Worm (Caenorhabditis elegans) whole organism, young adult: ENCODE measurements around the gene C34C12.7.

ENCODE experiments used
- B0336.3 ChIP-seq: fragments of 200-800 bp; sonication (Bioruptor generic); IDR thresholded peaks from 2 replicates; pipeline ENCODE4 v1.3.6; 2022; ENCODE audit warnings: missing genetic modification characterization, missing compliant biosample characterization
- C06A6.2 ChIP-seq: fragments of 200-800 bp; sonication (Bioruptor generic); conservative IDR thresholded peaks from 2 replicates; pipeline ENCODE4 v1.3.6; 2022; ENCODE audit warnings: missing genetic modification characterization, missing compliant biosample characterization
- C17E4.6 ChIP-seq: fragments of 200-800 bp; sonication (Bioruptor generic); IDR thresholded peaks from 2 replicates; pipeline ENCODE4 v1.3.6; 2022; ENCODE audit warnings: missing genetic modification reagents, missing genetic modification characterization, missing compliant biosample characterization
- F10E7.11 ChIP-seq: sonication (generic microtip); optimal IDR thresholded peaks from 2 replicates; lab custom pipeline; 2017; ENCODE audit warnings: mild to moderate bottlenecking, missing genetic modification characterization, moderate library complexity, missing compliant biosample characterization
- F33H1.4 ChIP-seq: fragments of 200-800 bp; sonication (Bioruptor generic); IDR thresholded peaks from 2 replicates; pipeline ENCODE4 v1.3.6; 2022; ENCODE audit warnings: missing genetic modification reagents, missing genetic modification characterization, missing compliant biosample characterization
- F37B4.10 ChIP-seq: fragments of 200-800 bp; sonication (Bioruptor generic); IDR thresholded peaks from 2 replicates; pipeline ENCODE4 v1.3.6; 2022; ENCODE audit warnings: missing genetic modification characterization, missing compliant biosample characterization
- F39B2.1 ChIP-seq: fragments of 200-800 bp; sonication (Bioruptor generic); IDR thresholded peaks from 2 replicates; pipeline ENCODE4 v1.3.6; 2022; ENCODE audit warnings: missing genetic modification reagents, missing genetic modification characterization, missing compliant biosample characterization
- F49E8.2 ChIP-seq: sonication (generic microtip); optimal IDR thresholded peaks from 3 replicates; lab custom pipeline; 2017; ENCODE audit warnings: missing genetic modification characterization, mild to moderate bottlenecking, missing compliant biosample characterization, antibody characterized with exemption, moderate library complexity; ENCODE audit not compliant: insufficient read depth
- K11D2.4 ChIP-seq: fragments of 200-800 bp; sonication (Bioruptor generic); IDR thresholded peaks from 2 replicates; pipeline ENCODE4 v1.3.6; 2022; ENCODE audit warnings: missing genetic modification reagents, missing genetic modification characterization, missing compliant biosample characterization
- K12H6.12 ChIP-seq: fragments of 200-800 bp; sonication (Bioruptor generic); optimal IDR thresholded peaks from 2 replicates; lab custom pipeline; 2018; ENCODE audit warnings: mild to moderate bottlenecking, missing genetic modification characterization, missing compliant biosample characterization
- T26A5.8 ChIP-seq: sonication (generic microtip); optimal IDR thresholded peaks from 2 replicates; lab custom pipeline; 2016; ENCODE audit warnings: missing genetic modification characterization, missing compliant biosample characterization
- Y53G8AR.9 ChIP-seq: fragments of 200-800 bp; sonication (Bioruptor generic); conservative IDR thresholded peaks from 2 replicates; pipeline ENCODE4 v1.3.6; 2022; ENCODE audit warnings: missing genetic modification reagents, missing genetic modification characterization, missing compliant biosample characterization
- ama-1 ChIP-seq, 3 experiments: fragments of 150-350 bp in 1 of 3; sonication (generic microtip) in 2 of 3; optimal IDR thresholded peaks; 2 replicates each; lab custom pipeline; 2014 to 2018; ENCODE audit warnings: missing biosample characterization in 2 of 3, missing genetic modification characterization in 2 of 3, missing genetic modification reagents in 2 of 3
- aptf-3 ChIP-seq: fragments of 200-800 bp; sonication (Bioruptor generic); IDR thresholded peaks from 2 replicates; pipeline ENCODE4 v1.3.6; 2022; ENCODE audit warnings: missing genetic modification characterization, missing compliant biosample characterization
- athp-1 ChIP-seq: sonication (generic microtip); optimal IDR thresholded peaks from 2 replicates; lab custom pipeline; 2017; ENCODE audit warnings: mild to moderate bottlenecking, missing genetic modification characterization, missing compliant biosample characterization
- attf-6 ChIP-seq: fragments of 200-800 bp; sonication (Bioruptor generic); IDR thresholded peaks from 2 replicates; pipeline ENCODE4 v1.3.6; 2022; ENCODE audit warnings: missing genetic modification reagents, missing genetic modification characterization, missing compliant biosample characterization
- bed-2 ChIP-seq: fragments of 200-800 bp; sonication (Bioruptor generic); IDR thresholded peaks from 2 replicates; pipeline ENCODE4 v1.3.6; 2022; ENCODE audit warnings: missing genetic modification reagents, missing genetic modification characterization, missing compliant biosample characterization
- ccch-3 ChIP-seq: fragments of 200-800 bp; sonication (Bioruptor generic); optimal IDR thresholded peaks from 2 replicates; lab custom pipeline; 2018; ENCODE audit warnings: mild to moderate bottlenecking, missing genetic modification characterization, missing compliant biosample characterization
- cebp-2 ChIP-seq: fragments of 200-800 bp; sonication (Bioruptor generic); IDR thresholded peaks from 2 replicates; pipeline ENCODE4 v1.3.6; 2022; ENCODE audit warnings: missing genetic modification characterization, missing compliant biosample characterization
- ceh-100 ChIP-seq: fragments of 200-800 bp; sonication (Bioruptor generic); IDR thresholded peaks from 2 replicates; pipeline ENCODE4 v1.3.6; 2022; ENCODE audit warnings: missing genetic modification reagents, missing genetic modification characterization, missing compliant biosample characterization
- ceh-27 ChIP-seq: fragments of 200-800 bp; sonication (Bioruptor generic); optimal IDR thresholded peaks from 2 replicates; lab custom pipeline; 2018; ENCODE audit warnings: mild to moderate bottlenecking, missing genetic modification characterization, moderate library complexity, missing compliant biosample characterization
- ceh-40 ChIP-seq: fragments of 200-800 bp; sonication (Bioruptor generic); IDR thresholded peaks from 2 replicates; pipeline ENCODE4 v1.3.6; 2022; ENCODE audit warnings: missing genetic modification characterization, missing compliant biosample characterization
- ceh-79 ChIP-seq: sonication (generic microtip); optimal IDR thresholded peaks from 2 replicates; lab custom pipeline; 2017; ENCODE audit warnings: mild to moderate bottlenecking, missing genetic modification characterization, missing compliant biosample characterization
- chd-7 ChIP-seq: sonication (generic microtip); optimal IDR thresholded peaks from 2 replicates; lab custom pipeline; 2016; ENCODE audit warnings: mild to moderate bottlenecking, missing genetic modification characterization, moderate library complexity, missing compliant biosample characterization
- efl-1 ChIP-seq: fragments of 150-350 bp; optimal IDR thresholded peaks from 2 replicates; lab custom pipeline; 2014; ENCODE audit warnings: missing biosample characterization, missing genetic modification reagents, missing genetic modification characterization
- him-1 ChIP-seq: sonication (generic microtip); optimal IDR thresholded peaks from 2 replicates; lab custom pipeline; 2016; ENCODE audit warnings: missing genotype, missing genetic modification reagents, missing genetic modification characterization, missing compliant biosample characterization
- hmg-20 ChIP-seq: fragments of 200-800 bp; sonication (Bioruptor generic); IDR thresholded peaks from 2 replicates; pipeline ENCODE4 v1.3.6; 2022; ENCODE audit warnings: missing genetic modification reagents, missing genetic modification characterization, missing compliant biosample characterization
- hrde-1 ChIP-seq: sonication (generic microtip); optimal IDR thresholded peaks from 2 replicates; lab custom pipeline; 2016; ENCODE audit warnings: missing genetic modification characterization, mild to moderate bottlenecking, missing compliant biosample characterization, moderate library complexity, missing genotype, missing genetic modification reagents, borderline replicate concordance
- hsf-1 ChIP-seq: fragments of 200-800 bp; sonication (Bioruptor generic); IDR thresholded peaks from 2 replicates; pipeline ENCODE4 v1.3.6; 2022; ENCODE audit warnings: missing genetic modification reagents, missing genetic modification characterization, missing compliant biosample characterization
- lin-35 ChIP-seq, 3 experiments: fragments of 150-350 bp in 2 of 3; sonication (generic microtip) in 1 of 3; optimal IDR thresholded peaks; 2 replicates each; lab custom pipeline; 2014 to 2018; ENCODE audit warnings: missing biosample characterization in 3 of 3, missing genetic modification characterization in 3 of 3, missing genetic modification reagents in 3 of 3
- lsl-1 ChIP-seq: fragments of 200-800 bp; sonication (Bioruptor generic); optimal IDR thresholded peaks from 2 replicates; lab custom pipeline; 2018; ENCODE audit warnings: mild to moderate bottlenecking, missing genetic modification characterization, moderate library complexity, missing compliant biosample characterization
- mcd-1 ChIP-seq: fragments of 200-800 bp; sonication (Bioruptor generic); IDR thresholded peaks from 2 replicates; pipeline ENCODE4 v1.3.6; 2022; ENCODE audit warnings: missing genetic modification reagents, missing genetic modification characterization, missing compliant biosample characterization
- nfya-1 ChIP-seq: sonication (generic microtip); optimal IDR thresholded peaks from 2 replicates; lab custom pipeline; 2017; ENCODE audit warnings: antibody characterized with exemption, missing compliant biosample characterization, missing genetic modification characterization, borderline replicate concordance; ENCODE audit not compliant: insufficient read depth
- nfya-2 ChIP-seq: fragments of 200-800 bp; sonication (Bioruptor generic); IDR thresholded peaks from 2 replicates; pipeline ENCODE4 v1.3.6; 2022; ENCODE audit warnings: missing genetic modification reagents, missing genetic modification characterization, missing compliant biosample characterization
- nhr-27 ChIP-seq: fragments of 200-800 bp; sonication (Bioruptor generic); optimal IDR thresholded peaks from 2 replicates; lab custom pipeline; 2018; ENCODE audit warnings: mild to moderate bottlenecking, missing genetic modification characterization, moderate library complexity, missing compliant biosample characterization
- nhr-80 ChIP-seq: sonication (generic microtip); optimal IDR thresholded peaks from 2 replicates; lab custom pipeline; 2016; ENCODE audit warnings: missing genetic modification characterization, missing compliant biosample characterization
- nhr-90 ChIP-seq: sonication (generic microtip); optimal IDR thresholded peaks from 2 replicates; lab custom pipeline; 2016; ENCODE audit warnings: missing genotype, mild to moderate bottlenecking, missing genetic modification characterization, missing compliant biosample characterization
- repo-1 ChIP-seq: sonication (generic microtip); optimal IDR thresholded peaks from 2 replicates; lab custom pipeline; 2017; ENCODE audit warnings: mild to moderate bottlenecking, missing genetic modification characterization, missing compliant biosample characterization
- sdz-38 ChIP-seq: sonication (generic microtip); optimal IDR thresholded peaks from 2 replicates; lab custom pipeline; 2016; ENCODE audit warnings: missing genotype, missing genetic modification characterization, missing compliant biosample characterization
- sea-2 ChIP-seq: fragments of 200-800 bp; sonication (Bioruptor generic); IDR thresholded peaks from 2 replicates; pipeline ENCODE4 v1.3.6; 2022; ENCODE audit warnings: missing genetic modification characterization, missing compliant biosample characterization
- snpc-3.4 ChIP-seq: sonication (generic microtip); optimal IDR thresholded peaks from 2 replicates; lab custom pipeline; 2017; ENCODE audit warnings: missing genetic modification characterization, mild to moderate bottlenecking, missing compliant biosample characterization, antibody characterized with exemption, moderate library complexity, missing genotype, missing genetic modification reagents
- tbp1 ChIP-seq: fragments of 200-800 bp; sonication (Bioruptor generic); optimal IDR thresholded peaks from 2 replicates; lab custom pipeline; 2018; ENCODE audit warnings: mild to moderate bottlenecking, missing genetic modification characterization, missing compliant biosample characterization
- tlf-1 ChIP-seq: fragments of 200-800 bp; sonication (Bioruptor generic); optimal IDR thresholded peaks from 2 replicates; lab custom pipeline; 2018; ENCODE audit warnings: mild to moderate bottlenecking, missing genetic modification characterization, missing compliant biosample characterization
- unc-130 ChIP-seq: sonication (generic microtip); optimal IDR thresholded peaks from 2 replicates; lab custom pipeline; 2016; ENCODE audit warnings: missing genetic modification reagents, missing genetic modification characterization, missing compliant biosample characterization
- ztf-18 ChIP-seq: sonication (generic microtip); optimal IDR thresholded peaks from 2 replicates; lab custom pipeline; 2016; ENCODE audit warnings: missing genotype, mild to moderate bottlenecking, missing genetic modification characterization, missing compliant biosample characterization
- ztf-25 ChIP-seq: fragments of 200-800 bp; sonication (Bioruptor generic); IDR thresholded peaks from 2 replicates; pipeline ENCODE4 v1.3.6; 2022; ENCODE audit warnings: missing genetic modification reagents, missing genetic modification characterization, missing compliant biosample characterization

The C34C12.7 gene

ce11 chrIII:3503286-3503685 is 15.1 kb upstream of the C34C12.7 start, which contains the start of gene rpl-16 (continued):
- TF ChIP-seq C06A6.2 (GFP tag; lab: Robert Waterston, UW) (no peak), attf-6 (GFP tag; lab: Robert Waterston, UW) (0 out of 2 replicates have a peak, but pooled peaks have one; percentile 7), athp-1 (no peak), F37B4.10 (GFP tag; lab: Robert Waterston, UW) (no peak), F49E8.2 (tag; lab: Kevin White, UChicago) (peak; percentile 38), nfya-1 (no peak), K12H6.12 (tag; lab: Kevin White, UChicago) (no peak), aptf-3 (GFP tag; lab: Robert Waterston, UW) (peak; percentile 60; the same call in 1 of the 2 replicates), sdz-38 (tag; lab: Kevin White, UChicago) (no peak), ceh-27 (GFP tag; lab: Kevin White, UChicago) (no peak), chd-7 (tag; lab: Kevin White, UChicago) (no peak), ceh-79 (tag; lab: Kevin White, UChicago) (no peak), F39B2.1 (GFP tag; lab: Robert Waterston, UW) (peak; percentile 34; the same call in 1 of the 2 replicates), bed-2 (GFP tag; lab: Robert Waterston, UW) (no peak), K11D2.4 (no peak), snpc-3.4 (peak; percentile 4), sea-2 (GFP tag; lab: Robert Waterston, UW) (no peak), cebp-2 (GFP tag; lab: Robert Waterston, UW) (no peak), Y53G8AR.9 (GFP tag; lab: Robert Waterston, UW) (peak; percentile 70), C17E4.6 (no peak), hmg-20 (no peak), nhr-27 (tag; lab: Kevin White, UChicago) (no peak), nhr-90 (tag; lab: Kevin White, UChicago) (no peak), B0336.3 (GFP tag; lab: Robert Waterston, UW) (no peak; the same call in 1 of the 2 replicates), mcd-1 (peak; percentile 46), repo-1 (peak; percentile 36)
- TF ChIP-seq, all 124 proteins: peak for 21

DNA sequence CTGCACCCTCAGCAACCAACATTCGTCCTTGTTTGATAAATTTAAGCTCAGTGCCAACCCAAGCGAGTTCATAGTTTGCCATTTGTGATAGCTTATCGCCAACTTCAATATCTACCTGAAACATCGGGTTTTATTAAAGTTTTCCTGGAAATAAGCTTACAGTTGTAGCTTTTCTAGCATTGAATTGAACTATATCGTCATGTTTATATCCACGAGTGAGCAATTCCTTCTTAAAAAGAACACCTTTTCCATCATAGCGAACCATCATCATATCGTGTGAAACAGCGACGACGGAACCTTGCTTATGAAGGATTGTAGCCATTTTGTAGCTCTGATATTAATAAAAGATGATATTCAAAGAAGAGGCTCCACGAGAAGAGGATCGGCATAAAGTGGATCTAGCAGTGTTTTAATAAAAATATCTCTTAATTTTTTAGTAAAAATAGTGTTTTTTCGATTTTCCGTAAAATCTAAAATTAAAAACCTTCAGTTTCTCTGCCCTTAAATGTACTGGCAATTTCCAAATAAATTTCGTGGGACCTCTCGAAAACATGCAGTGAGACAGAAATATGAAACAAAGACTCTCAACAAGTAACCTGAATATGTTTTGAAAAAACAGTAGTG is 14.2 kb upstream of the C34C12.7 start, which contains the start of gene M01F1.8:
TSS of gene M01F1.8 (minus strand) at position 335 of the 624 bp plus-strand sequence.
- TF ChIP-seq lsl-1 (GFP tag; lab: Kevin White, UChicago) (peak; percentile 28), ama-1 (optimal IDR thresholded peaks at IDR 0.05; lab: Kevin White, UChicago) (no peak), ama-1 (GFP tag; optimal IDR thresholded peaks at IDR 0.05; lab: Kevin White, UChicago) (peak in 1 of 2 experiments; percentile 45), tlf-1 (peak; percentile 2), nfya-1 (no peak), ceh-100 (GFP tag; lab: Robert Waterston, UW) (0 out of 2 replicates have a peak, but pooled peaks have one; percentile 17), B0336.3 (GFP tag; lab: Robert Waterston, UW) (peak; percentile 20; the same call in 1 of the 2 replicates), nhr-27 (tag; lab: Kevin White, UChicago) (peak; percentile 66), him-1 (tag; lab: Kevin White, UChicago) (peak; percentile 52), K12H6.12 (tag; lab: Kevin White, UChicago) (no peak), Y53G8AR.9 (GFP tag; lab: Robert Waterston, UW) (0 out of 2 replicates have a peak, but pooled peaks have one; percentile 16), hsf-1 (GFP tag; lab: Robert Waterston, UW) (0 out of 2 replicates have a peak, but pooled peaks have one; percentile 56), ccch-3 (GFP tag; lab: Kevin White, UChicago) (no peak), nfya-2 (GFP tag; lab: Robert Waterston, UW) (0 out of 2 replicates have a peak, but pooled peaks have one; percentile 54), ceh-40 (GFP tag; lab: Robert Waterston, UW) (no peak), lin-35 (GFP tag; optimal IDR thresholded peaks at IDR 0.05; lab: Kevin White, UChicago) (peak in 1 of 3 experiments; percentile 40), T26A5.8 (peak; percentile 25), ztf-18 (tag; lab: Kevin White, UChicago) (peak; percentile 19), sea-2 (GFP tag; lab: Robert Waterston, UW) (no peak), hmg-20 (no peak), efl-1 (no peak), F33H1.4 (peak; percentile 22; the same call in 1 of the 2 replicates), F10E7.11 (tag; lab: Kevin White, UChicago) (no peak), unc-130 (GFP tag; lab: Kevin White, UChicago) (peak; percentile 61), ztf-25 (GFP tag; lab: Robert Waterston, UW) (no peak), nhr-80 (tag; lab: Kevin White, UChicago) (no peak), hrde-1 (peak; percentile 63), tbp1 (GFP tag; lab: Kevin White, UChicago) (peak; percentile 27)
